Fruit fly (Drosophila melanogaster) whole organism, pupa: Measurements from ENCODE around the gene CG10089.

Experiments used
- CG10348 ChIP-seq: fragments of 200-800 bp; sonication (Bioruptor generic); IDR thresholded peaks from 2 replicates; pipeline ENCODE4 v1.3.6; 2022; ENCODE audit warnings: missing biosample characterization, missing genetic modification characterization
- CG12605 ChIP-seq: fragments of 200-800 bp; sonication (Bioruptor generic); IDR thresholded peaks from 2 replicates; pipeline ENCODE4 v1.3.6; 2022; ENCODE audit warnings: missing biosample characterization, missing genetic modification characterization
- CG13204 ChIP-seq: fragments of 200-800 bp; sonication (Bioruptor generic); optimal IDR thresholded peaks from 2 replicates; lab custom pipeline; 2018; ENCODE audit warnings: missing biosample characterization, mild to moderate bottlenecking, missing genetic modification characterization, moderate library complexity
- CG14655 ChIP-seq: fragments of 200-800 bp; sonication (Bioruptor generic); optimal IDR thresholded peaks from 3 replicates; lab custom pipeline; 2017; ENCODE audit warnings: mild to moderate bottlenecking, missing biosample characterization, missing genetic modification reagents, missing genetic modification characterization
- CG15710 ChIP-seq: fragments of 200-800 bp; sonication (Bioruptor generic); optimal IDR thresholded peaks from 2 replicates; lab custom pipeline; 2018; ENCODE audit warnings: missing biosample characterization, mild to moderate bottlenecking, missing genetic modification characterization, moderate library complexity
- CG17806 ChIP-seq: fragments of 200-800 bp; sonication (Bioruptor generic); optimal IDR thresholded peaks from 2 replicates; lab custom pipeline; 2018; ENCODE audit warnings: missing biosample characterization, mild to moderate bottlenecking, missing genetic modification characterization, moderate library complexity
- CG32121 ChIP-seq: fragments of 200-800 bp; sonication (Bioruptor generic); IDR thresholded peaks from 2 replicates; pipeline ENCODE4 v1.3.6; 2022; ENCODE audit warnings: missing biosample characterization, missing genetic modification characterization
- CG34367 ChIP-seq: fragments of 200-800 bp; sonication (Bioruptor generic); optimal IDR thresholded peaks from 2 replicates; lab custom pipeline; 2018; ENCODE audit warnings: missing biosample characterization, mild to moderate bottlenecking, missing genetic modification characterization
- CG4496 ChIP-seq: fragments of 200-800 bp; sonication (Bioruptor generic); IDR thresholded peaks from 3 replicates; pipeline ENCODE4 v1.3.6; 2022; ENCODE audit warnings: missing biosample characterization, missing genetic modification characterization
- CG8159 ChIP-seq: fragments of 200-800 bp; sonication (Bioruptor generic); optimal IDR thresholded peaks from 3 replicates; lab custom pipeline; 2018; ENCODE audit warnings: missing biosample characterization, mild to moderate bottlenecking, missing genetic modification characterization, moderate library complexity
- CG8301 ChIP-seq: fragments of 200-800 bp; sonication (Bioruptor generic); optimal IDR thresholded peaks from 2 replicates; lab custom pipeline; 2018; ENCODE audit warnings: missing biosample characterization, mild to moderate bottlenecking, missing genetic modification characterization
- CG9948 ChIP-seq: fragments of 200-800 bp; sonication (Bioruptor generic); optimal IDR thresholded peaks from 2 replicates; lab custom pipeline; 2018; ENCODE audit warnings: missing biosample characterization, mild to moderate bottlenecking, missing genetic modification characterization, moderate library complexity
- D1 ChIP-seq: fragments of 200-800 bp; sonication (Bioruptor generic); optimal IDR thresholded peaks from 2 replicates; lab custom pipeline; 2018; ENCODE audit warnings: missing biosample characterization, mild to moderate bottlenecking, missing genetic modification characterization, moderate library complexity
- EcR ChIP-seq: fragments of 200-800 bp; sonication (Bioruptor generic); optimal IDR thresholded peaks from 3 replicates; lab custom pipeline; 2019; ENCODE audit warnings: missing biosample characterization, missing genetic modification characterization, mild to moderate bottlenecking, moderate library complexity, missing genetic modification reagents
- Ets98B ChIP-seq: fragments of 200-800 bp; sonication (Bioruptor generic); IDR thresholded peaks from 2 replicates; pipeline ENCODE4 v1.3.6; 2022; ENCODE audit warnings: missing biosample characterization, missing genetic modification characterization
- Pif1A ChIP-seq: fragments of 200-800 bp; sonication (Bioruptor generic); optimal IDR thresholded peaks from 3 replicates; lab custom pipeline; 2016; ENCODE audit warnings: missing biosample characterization, missing genetic modification characterization
- Pif1B ChIP-seq: fragments of 200-800 bp; sonication (Bioruptor generic); optimal IDR thresholded peaks from 3 replicates; lab custom pipeline; 2016; ENCODE audit warnings: missing biosample characterization, missing genetic modification characterization
- Snoo ChIP-seq: fragments of 200-800 bp; sonication (Bioruptor generic); optimal IDR thresholded peaks from 3 replicates; lab custom pipeline; 2017; ENCODE audit warnings: missing biosample characterization, mild to moderate bottlenecking, missing genetic modification characterization, inconsistent platforms
- fd96Ca ChIP-seq: fragments of 200-800 bp; sonication (Bioruptor generic); IDR thresholded peaks from 3 replicates; pipeline ENCODE4 v1.3.6; 2022; ENCODE audit warnings: missing biosample characterization, missing genetic modification characterization
- gl ChIP-seq: fragments of 200-800 bp; sonication (Bioruptor generic); optimal IDR thresholded peaks from 2 replicates; lab custom pipeline; 2018; ENCODE audit warnings: missing biosample characterization, mild to moderate bottlenecking, missing genetic modification characterization
- rn ChIP-seq: fragments of 200-800 bp; sonication (Bioruptor generic); IDR thresholded peaks from 2 replicates; pipeline ENCODE4 v1.3.6; 2022; ENCODE audit warnings: missing biosample characterization, missing genetic modification characterization

The CG10089 gene

dm6 chr3L:13477453-13478184 is 3.0 kb upstream of the CG10089 start, which contains the start of gene stv:
Gene stv, plus strand, starts transcription at chr3L:13477541.
- TF ChIP-seq fd96Ca (GFP tag; lab: Robert Waterston, UW), result peak; percentile 11; the same call in 1 of the 3 replicates
- TF ChIP-seq Ets98B (GFP tag; lab: Robert Waterston, UW), result peak; percentile 9; the same call in 1 of the 2 replicates
- TF ChIP-seq CG4496, result no peak

- peak; percentile 79 for TF ChIP-seq Snoo (tag; lab: Kevin White, UChicago)
- TF ChIP-seq D1 (tag; lab: Kevin White, UChicago), result peak; percentile 92
- peak; percentile 95 for TF ChIP-seq CG9948 (tag; lab: Kevin White, UChicago)
- TF ChIP-seq CG13204 (GFP tag; lab: Kevin White, UChicago), result peak; percentile 60
- no peak for TF ChIP-seq EcR (GFP tag; lab: Kevin White, UChicago)
- TF ChIP-seq CG10348 (GFP tag; lab: Robert Waterston, UW), result peak; percentile 71
- peak; percentile 81 for TF ChIP-seq Pif1B (GFP tag; lab: Kevin White, UChicago)
- peak; percentile 75 for TF ChIP-seq CG12605 (GFP tag; lab: Robert Waterston, UW)
- TF ChIP-seq Pif1A (GFP tag; lab: Kevin White, UChicago), result peak; percentile 88
- TF ChIP-seq Ets98B (GFP tag; lab: Robert Waterston, UW), result peak; percentile 90
- TF ChIP-seq rn, result peak; percentile 87
- peak; percentile 97 for TF ChIP-seq CG8301 (tag; lab: Kevin White, UChicago)
- TF ChIP-seq CG15710 (tag; lab: Kevin White, UChicago), result peak; percentile 93
- peak; percentile 90 for TF ChIP-seq CG8159 (tag; lab: Kevin White, UChicago)
- TF ChIP-seq gl, result peak; percentile 72
- TF ChIP-seq CG34367 (tag; lab: Kevin White, UChicago), result peak; percentile 91
- peak; percentile 86 for TF ChIP-seq fd96Ca (GFP tag; lab: Robert Waterston, UW)
- peak; percentile 88 for TF ChIP-seq CG4496
- peak; percentile 94 for TF ChIP-seq CG32121 (GFP tag; lab: Robert Waterston, UW)
- TF ChIP-seq CG14655, result peak; percentile 97
- peak; percentile 89 for TF ChIP-seq CG17806 (tag; lab: Kevin White, UChicago)
- TF ChIP-seq, all 21 proteins: peak for 20
Measured at dm6 chr3L:13476566-13477452, 2.2 kb upstream of the CG10089 start.

dm6 chr3L:13476070-13476469 is 1.5 kb upstream of the CG10089 start:
- TF ChIP-seq CG32121 (GFP tag; lab: Robert Waterston, UW) (no peak; the same call in 1 of the 2 replicates), CG8301 (tag; lab: Kevin White, UChicago) (peak; percentile 15), CG4496 (no peak; the same call in 2 of the 3 replicates), CG9948 (tag; lab: Kevin White, UChicago) (no peak), CG12605 (GFP tag; lab: Robert Waterston, UW) (peak; percentile 18; the same call in 1 of the 2 replicates), rn (no peak)

dm6 chr3L:13457133-13457532 is 17.5 kb downstream of the CG10089 start, which contains the start of gene CG10116:
Gene CG10116, minus strand, starts transcription at chr3L:13457238.
- no peak for TF ChIP-seq CG14655
- TF ChIP-seq CG12605 (GFP tag; lab: Robert Waterston, UW), result no peak
- no peak for TF ChIP-seq CG8301 (tag; lab: Kevin White, UChicago)
- TF ChIP-seq Snoo (tag; lab: Kevin White, UChicago), result no peak
- TF ChIP-seq fd96Ca (GFP tag; lab: Robert Waterston, UW), result no peak
- TF ChIP-seq EcR (GFP tag; lab: Kevin White, UChicago), result no peak
- TF ChIP-seq CG9948 (tag; lab: Kevin White, UChicago), result no peak
- TF ChIP-seq CG32121 (GFP tag; lab: Robert Waterston, UW), result no peak
- TF ChIP-seq gl, result no peak
- no peak for TF ChIP-seq CG10348 (GFP tag; lab: Robert Waterston, UW)
- no peak for TF ChIP-seq CG4496
- TF ChIP-seq D1 (tag; lab: Kevin White, UChicago), result no peak
- no peak for TF ChIP-seq CG17806 (tag; lab: Kevin White, UChicago)
- no peak for TF ChIP-seq CG13204 (GFP tag; lab: Kevin White, UChicago)
- no peak for TF ChIP-seq CG8159 (tag; lab: Kevin White, UChicago)
- TF ChIP-seq, all 21 proteins: peak for 0

dm6 chr3L:13454755-13455154 is 19.8 kb downstream of the CG10089 start:
- no peak for TF ChIP-seq CG15710 (tag; lab: Kevin White, UChicago)
- TF ChIP-seq CG14655, result no peak
- TF ChIP-seq, all 21 proteins: peak for 0

- TF ChIP-seq CG8301 (tag; lab: Kevin White, UChicago) (no peak), Pif1A (GFP tag; lab: Kevin White, UChicago) (no peak), CG9948 (tag; lab: Kevin White, UChicago) (no peak), CG13204 (GFP tag; lab: Kevin White, UChicago) (no peak), CG32121 (GFP tag; lab: Robert Waterston, UW) (peak; percentile 74), CG10348 (GFP tag; lab: Robert Waterston, UW) (no peak), CG4496 (0 out of 3 replicates have a peak, but pooled peaks have one; percentile 44), gl (no peak), CG12605 (GFP tag; lab: Robert Waterston, UW) (no peak), CG34367 (tag; lab: Kevin White, UChicago) (no peak), CG17806 (tag; lab: Kevin White, UChicago) (no peak), CG14655 (peak; percentile 14), rn (0 out of 2 replicates have a peak, but pooled peaks have one; percentile 13), Pif1B (GFP tag; lab: Kevin White, UChicago) (no peak), fd96Ca (GFP tag; lab: Robert Waterston, UW) (peak; percentile 64; the same call in 2 of the 3 replicates), CG8159 (tag; lab: Kevin White, UChicago) (no peak), EcR (GFP tag; lab: Kevin White, UChicago) (no peak), CG15710 (tag; lab: Kevin White, UChicago) (no peak), Ets98B (GFP tag; lab: Robert Waterston, UW) (peak; percentile 33; the same call in 1 of the 2 replicates), Snoo (tag; lab: Kevin White, UChicago) (no peak), D1 (tag; lab: Kevin White, UChicago) (no peak)
Measured at dm6 chr3L:13452281-13452680, 22.3 kb downstream of the CG10089 start.
